Worm (Caenorhabditis elegans) whole organism, L1 larva: Measurements from ENCODE around the gene K08E4.7.

Source experiments
- F16B12.6 ChIP-seq: fragments of 150-350 bp; optimal IDR thresholded peaks from 2 replicates; lab custom pipeline; 2014; ENCODE audit warnings: missing biosample characterization, missing genetic modification characterization
- aly-2 ChIP-seq: fragments of 150-350 bp; optimal IDR thresholded peaks from 2 replicates; lab custom pipeline; 2014; ENCODE audit warnings: missing biosample characterization, missing genetic modification characterization
- ama-1 ChIP-seq: fragments of 150-350 bp; optimal IDR thresholded peaks from 2 replicates; lab custom pipeline; 2014
- blmp-1 ChIP-seq: fragments of 150-350 bp; optimal IDR thresholded peaks from 2 replicates; lab custom pipeline; 2014; ENCODE audit warnings: missing biosample characterization, missing genetic modification characterization
- ceh-88 ChIP-seq: fragments of 200-800 bp; sonication (Bioruptor generic); IDR thresholded peaks from 2 replicates; pipeline ENCODE4 v1.3.6; 2022; ENCODE audit warnings: missing genetic modification characterization, missing compliant biosample characterization
- ceh-90 ChIP-seq: sonication (generic microtip); optimal IDR thresholded peaks from 2 replicates; lab custom pipeline; 2016; ENCODE audit warnings: missing genetic modification characterization, missing compliant biosample characterization
- dpl-1 ChIP-seq, 3 experiments: fragments of 150-350 bp in 2 of 3; sonication (generic microtip) in 1 of 3; optimal IDR thresholded peaks; 2 replicates each; lab custom pipeline; 2014 to 2017; ENCODE audit warnings: missing biosample characterization in 3 of 3, missing genetic modification characterization in 3 of 3, missing genetic modification reagents in 3 of 3
- efl-1 ChIP-seq, 4 experiments: fragments of 150-350 bp; optimal IDR thresholded peaks in 3 of 4; peaks in 1 of 4; 1 replicate in 1 of 4; 2 replicates in 3 of 4; lab custom pipeline; 2014; ENCODE audit warnings: missing biosample characterization in 2 of 4, missing genetic modification characterization in 2 of 4, missing genetic modification reagents in 2 of 4
- egl-27 ChIP-seq, 2 experiments: fragments of 150-350 bp in 1 of 2; sonication (generic microtip); optimal IDR thresholded peaks; 3 replicates each; lab custom pipeline; 2017 to 2018; ENCODE audit warnings: missing biosample characterization in 2 of 2, missing genetic modification characterization in 2 of 2, missing genetic modification reagents in 2 of 2
- elt-2 ChIP-seq: sonication (generic microtip); optimal IDR thresholded peaks from 2 replicates; lab custom pipeline; 2016; ENCODE audit warnings: missing genetic modification characterization, mild to moderate bottlenecking, inconsistent platforms, missing compliant biosample characterization, missing genetic modification reagents
- elt-3 ChIP-seq, 6 experiments: fragments of 150-350 bp in 1 of 6; sonication (generic microtip); optimal IDR thresholded peaks; 2 replicates each; lab custom pipeline; 2017 to 2018; ENCODE audit warnings: missing biosample characterization in 6 of 6, missing genetic modification characterization in 6 of 6, inconsistent platforms in 1 of 6
- fkh-8 ChIP-seq: sonication (generic microtip); optimal IDR thresholded peaks from 2 replicates; lab custom pipeline; 2016; ENCODE audit warnings: mild to moderate bottlenecking, missing genetic modification characterization, missing compliant biosample characterization
- fos-1 ChIP-seq: fragments of 150-350 bp; optimal IDR thresholded peaks from 2 replicates; lab custom pipeline; 2014; ENCODE audit warnings: missing biosample characterization, missing genetic modification characterization
- hlh-17 ChIP-seq: fragments of 200-800 bp; sonication (Bioruptor generic); optimal IDR thresholded peaks from 2 replicates; lab custom pipeline; 2018; ENCODE audit warnings: missing genetic modification characterization, mild to moderate bottlenecking, missing compliant biosample characterization, moderate library complexity, borderline replicate concordance
- lin-14 ChIP-seq: fragments of 200-800 bp; sonication (Bioruptor generic); optimal IDR thresholded peaks from 2 replicates; lab custom pipeline; 2018; ENCODE audit warnings: mild to moderate bottlenecking, missing genetic modification characterization, moderate library complexity, missing compliant biosample characterization
- lin-35 ChIP-seq, 2 experiments: fragments of 150-350 bp; optimal IDR thresholded peaks; 2 replicates each; lab custom pipeline; 2014; ENCODE audit warnings: missing biosample characterization in 2 of 2, missing genetic modification characterization in 2 of 2, missing genetic modification reagents in 2 of 2
- lsy-2 ChIP-seq, 2 experiments: fragments of 150-350 bp; optimal IDR thresholded peaks; 2 replicates each; lab custom pipeline; 2014; ENCODE audit warnings: missing biosample characterization in 2 of 2, missing genetic modification characterization in 2 of 2
- nhr-11 ChIP-seq: fragments of 150-350 bp; optimal IDR thresholded peaks from 2 replicates; lab custom pipeline; 2014; ENCODE audit warnings: missing biosample characterization, missing genetic modification characterization
- nhr-19 ChIP-seq: fragments of 200-800 bp; sonication (Bioruptor generic); conservative IDR thresholded peaks from 2 replicates; pipeline ENCODE4 v1.3.6; 2022; ENCODE audit warnings: missing genetic modification characterization, missing compliant biosample characterization
- nhr-20 ChIP-seq: sonication (generic microtip); optimal IDR thresholded peaks from 2 replicates; lab custom pipeline; 2016; ENCODE audit warnings: mild to moderate bottlenecking, missing genetic modification characterization, missing compliant biosample characterization
- nhr-47 ChIP-seq: sonication (generic microtip); optimal IDR thresholded peaks from 2 replicates; lab custom pipeline; 2016; ENCODE audit warnings: mild to moderate bottlenecking, missing genetic modification characterization, moderate library complexity, missing compliant biosample characterization
- nhr-71 ChIP-seq: sonication (generic microtip); optimal IDR thresholded peaks from 2 replicates; lab custom pipeline; 2016; ENCODE audit warnings: mild to moderate bottlenecking, missing genetic modification characterization, moderate library complexity, missing compliant biosample characterization
- nhr-85 ChIP-seq: sonication (generic microtip); peaks from one replicate; lab custom pipeline; 2016; ENCODE audit warnings: missing genetic modification characterization, inconsistent platforms, missing compliant biosample characterization
- nhr-90 ChIP-seq: sonication (generic microtip); optimal IDR thresholded peaks from 2 replicates; lab custom pipeline; 2016; ENCODE audit warnings: mild to moderate bottlenecking, missing genetic modification characterization, missing compliant biosample characterization; ENCODE audit not compliant: poor library complexity
- pag-3 ChIP-seq: sonication (generic microtip); optimal IDR thresholded peaks from 2 replicates; lab custom pipeline; 2017; ENCODE audit warnings: missing genetic modification characterization, mild to moderate bottlenecking, missing compliant biosample characterization, antibody characterized with exemption, borderline replicate concordance; ENCODE audit not compliant: insufficient read depth
- rnt-1 ChIP-seq: sonication (generic microtip); optimal IDR thresholded peaks from 2 replicates; lab custom pipeline; 2016; ENCODE audit warnings: mild to moderate bottlenecking, missing genetic modification characterization, moderate library complexity, missing compliant biosample characterization
- snu-23 ChIP-seq: sonication (generic microtip); optimal IDR thresholded peaks from 2 replicates; lab custom pipeline; 2016; ENCODE audit warnings: missing genetic modification characterization, missing compliant biosample characterization
- swsn-7 ChIP-seq: sonication (generic microtip); optimal IDR thresholded peaks from 2 replicates; lab custom pipeline; 2016; ENCODE audit warnings: missing genetic modification characterization, missing compliant biosample characterization
- tbx-2 ChIP-seq: sonication (generic microtip); optimal IDR thresholded peaks from 2 replicates; lab custom pipeline; 2016; ENCODE audit warnings: missing genetic modification characterization, missing compliant biosample characterization
- unc-130 ChIP-seq: fragments of 150-350 bp; optimal IDR thresholded peaks from 2 replicates; lab custom pipeline; 2017; ENCODE audit warnings: missing biosample characterization, missing genetic modification characterization, inconsistent platforms
- unc-62 ChIP-seq: fragments of 150-350 bp; optimal IDR thresholded peaks from 2 replicates; lab custom pipeline; 2014; ENCODE audit warnings: missing biosample characterization, missing genetic modification reagents, missing genetic modification characterization
- unc-86 ChIP-seq: sonication (generic microtip); optimal IDR thresholded peaks from 2 replicates; lab custom pipeline; 2016; ENCODE audit warnings: missing genetic modification characterization, missing compliant biosample characterization
- unc-98 ChIP-seq: fragments of 200-800 bp; sonication (Bioruptor generic); IDR thresholded peaks from 2 replicates; pipeline ENCODE4 v1.3.6; 2022; ENCODE audit warnings: missing genetic modification characterization, missing compliant biosample characterization
- vab-15 ChIP-seq: sonication (generic microtip); optimal IDR thresholded peaks from 2 replicates; lab custom pipeline; 2017; ENCODE audit warnings: missing genotype, mild to moderate bottlenecking, missing genetic modification characterization, missing compliant biosample characterization

K08E4.7 gene

DNA sequence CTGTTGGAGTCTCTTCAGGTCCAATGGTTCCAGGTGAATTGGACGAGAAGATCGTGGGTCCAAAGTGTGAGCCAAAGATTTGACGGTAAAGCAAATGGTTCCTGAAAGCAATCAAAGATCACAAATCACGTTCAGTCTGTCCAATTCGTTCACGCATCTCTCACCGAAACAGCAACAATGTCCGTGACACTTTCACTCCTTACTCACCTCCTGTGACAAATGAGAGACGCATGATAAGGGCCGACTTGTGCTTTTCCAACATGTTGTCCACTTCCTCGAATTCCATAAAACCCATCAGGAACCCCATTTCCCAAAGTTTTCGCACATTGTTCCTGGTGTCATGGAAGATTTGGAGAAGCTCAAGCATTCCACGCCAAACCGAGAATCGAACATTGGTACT lies 35.2 kb upstream of the K08E4.7 start:
- TF ChIP-seq unc-98 (GFP tag; lab: Robert Waterston, UW): no peak
- no peak for TF ChIP-seq pag-3 (tag; lab: Kevin White, UChicago)
- TF ChIP-seq hlh-17 (GFP tag; lab: Kevin White, UChicago): no peak
- TF ChIP-seq elt-2 (tag; lab: Kevin White, UChicago): peak; percentile 14
- TF ChIP-seq unc-62 (GFP tag; lab: Kevin White, UChicago): no peak
- no peak for TF ChIP-seq fos-1 (tag; lab: Kevin White, UChicago)
- peak; percentile 64 for TF ChIP-seq blmp-1
- no peak for TF ChIP-seq unc-130 (tag; lab: Kevin White, UChicago)
- peak; percentile 2 for TF ChIP-seq nhr-71 (tag; lab: Kevin White, UChicago)
- TF ChIP-seq nhr-47: no peak
- peak in 1 of 2 experiments; percentile 50 for TF ChIP-seq lin-35 (GFP tag; optimal IDR thresholded peaks at IDR 0.05; lab: Kevin White, UChicago)

DNA sequence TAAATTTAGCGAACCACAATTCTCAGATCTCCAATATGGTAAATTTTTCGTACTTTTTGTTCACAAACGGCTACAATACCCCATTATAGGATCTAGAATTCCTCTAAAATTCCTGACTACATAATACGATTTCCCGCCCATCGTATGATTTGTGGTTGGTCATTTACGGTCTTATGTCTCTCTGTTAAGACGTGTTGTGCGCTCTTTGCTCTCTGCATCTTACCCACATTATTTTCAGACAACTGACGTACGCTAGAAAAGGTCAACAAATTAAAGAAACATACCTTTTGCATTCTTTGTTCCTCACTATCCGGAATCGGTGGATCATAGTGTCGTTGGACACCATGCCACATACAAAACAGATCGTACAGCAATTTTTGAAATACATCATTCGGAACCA lies 32.5 kb upstream of the K08E4.7 start:
- TF ChIP-seq vab-15 (tag; lab: Kevin White, UChicago) (no peak), swsn-7 (tag; lab: Kevin White, UChicago) (no peak), unc-86 (tag; lab: Kevin White, UChicago) (no peak), elt-2 (tag; lab: Kevin White, UChicago) (peak; percentile 14), nhr-71 (tag; lab: Kevin White, UChicago) (peak; percentile 6), nhr-19 (GFP tag; lab: Robert Waterston, UW) (peak; percentile 39; the same call in 1 of the 2 replicates), nhr-11 (tag; lab: Kevin White, UChicago) (no peak), nhr-85 (tag; lab: Kevin White, UChicago) (no peak), nhr-20 (tag; lab: Kevin White, UChicago) (peak; percentile 32), lin-35 (GFP tag; optimal IDR thresholded peaks at IDR 0.05; lab: Kevin White, UChicago) (peak in 1 of 2 experiments; percentile 25), aly-2 (tag; lab: Kevin White, UChicago) (no peak)

DNA sequence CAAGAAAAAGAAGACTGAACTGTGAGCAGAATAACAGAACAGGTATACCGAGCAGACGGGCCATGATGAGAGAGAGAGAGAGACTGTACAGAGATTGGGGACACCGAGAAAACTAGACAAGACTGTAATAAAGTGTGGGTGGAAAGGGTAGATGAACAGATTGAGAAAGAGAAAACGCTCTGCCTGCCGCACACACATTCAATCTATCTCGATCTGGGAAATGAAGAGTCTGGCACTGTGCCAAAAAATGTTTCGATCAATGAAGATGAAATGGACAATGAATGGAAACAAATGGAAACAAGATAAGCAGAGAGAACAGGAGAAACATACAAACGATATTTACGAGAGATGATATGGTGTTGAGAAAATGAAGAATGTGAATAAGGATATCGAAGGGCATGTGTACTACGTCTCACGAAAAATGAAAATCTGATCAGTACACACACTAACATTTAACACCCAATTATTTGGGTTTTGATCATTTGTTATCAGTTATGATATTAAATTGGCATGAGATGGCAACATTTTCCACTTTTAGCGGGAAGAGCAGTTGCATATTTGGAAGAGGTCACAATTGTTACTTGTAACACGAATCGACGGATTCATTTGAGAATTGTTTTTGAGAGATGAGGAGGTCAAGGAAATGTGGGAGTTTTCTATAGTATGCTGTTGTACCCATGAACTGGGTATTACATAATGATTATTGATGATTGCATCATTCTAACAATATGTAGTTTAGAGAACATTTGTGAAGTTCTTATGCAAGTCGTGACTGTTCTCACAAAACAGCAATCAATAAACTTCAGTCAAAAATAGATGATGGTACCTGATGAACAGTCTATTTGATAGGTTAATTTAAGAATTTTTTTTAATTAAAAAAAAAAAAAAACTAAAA lies 30.5 kb upstream of the K08E4.7 start:
- TF ChIP-seq egl-27 (tag; optimal IDR thresholded peaks at IDR 0.05; lab: Kevin White, UChicago) (no peak), blmp-1 (peak; percentile 69), nhr-19 (GFP tag; lab: Robert Waterston, UW) (peak; percentile 22), ceh-88 (GFP tag; lab: Robert Waterston, UW) (no peak), nhr-71 (tag; lab: Kevin White, UChicago) (peak; percentile 48), ceh-90 (tag; lab: Kevin White, UChicago) (no peak), lsy-2 (tag; optimal IDR thresholded peaks at IDR 0.05; lab: Kevin White, UChicago) (peak in 1 of 2 experiments; percentile 23), elt-3 (tag; optimal IDR thresholded peaks at IDR 0.05; lab: Kevin White, UChicago) (peak in 2 of 6 experiments; percentile 53 to 67), rnt-1 (tag; lab: Kevin White, UChicago) (peak; percentile 31), lin-14 (GFP tag; lab: Kevin White, UChicago) (peak; percentile 74), snu-23 (peak; percentile 59), nhr-85 (tag; lab: Kevin White, UChicago) (peak; percentile 92), ama-1 (lab: Kevin White, UChicago) (no peak), unc-130 (tag; lab: Kevin White, UChicago) (peak; percentile 19), tbx-2 (peak; percentile 21), efl-1 (optimal IDR thresholded peaks at IDR 0.05; lab: Kevin White, UChicago) (peak in 1 of 2 experiments; percentile 10), efl-1 (GFP tag; optimal IDR thresholded peaks at IDR 0.05 in 1 of 2; lab: Kevin White, UChicago) (peak in 1 of 2 experiments; percentile 92), dpl-1 (GFP tag; optimal IDR thresholded peaks at IDR 0.05; lab: Kevin White, UChicago) (peak in 1 of 3 experiments; percentile 18), F16B12.6 (tag; lab: Kevin White, UChicago) (no peak), elt-2 (tag; lab: Kevin White, UChicago) (no peak), nhr-90 (tag; lab: Kevin White, UChicago) (peak; percentile 53), nhr-20 (tag; lab: Kevin White, UChicago) (peak; percentile 71), fkh-8 (tag; lab: Kevin White, UChicago) (no peak)
